Worm (Caenorhabditis elegans): Measurements from ENCODE around the gene ZK721.4.

The ZK721.4 gene

ce11 chrX:8754285-8754795 is 24.3 kb upstream of the ZK721.4 start:
- TF ChIP-seq F33H1.4 (GFP tag; IDR thresholded peaks at IDR 0.05) (no peak), D2030.7 (GFP tag; IDR thresholded peaks at IDR 0.05) (no peak), F23B12.7 (tag; optimal IDR thresholded peaks at IDR 0.05; ENCODE audit: insufficient read depth) (no peak), dpff-1 (tag; optimal IDR thresholded peaks at IDR 0.05) (no peak), lir-1 (GFP tag; conservative IDR thresholded peaks at IDR 0.05) (no peak), snpc-1.1 (tag; optimal IDR thresholded peaks at IDR 0.05; ENCODE audit: insufficient read depth) (no peak), T07F8.4 (tag; optimal IDR thresholded peaks at IDR 0.05) (no peak), repo-1 (tag; optimal IDR thresholded peaks at IDR 0.05) (no peak), ztf-28 (GFP tag; IDR thresholded peaks at IDR 0.05) (no peak)

DNA sequence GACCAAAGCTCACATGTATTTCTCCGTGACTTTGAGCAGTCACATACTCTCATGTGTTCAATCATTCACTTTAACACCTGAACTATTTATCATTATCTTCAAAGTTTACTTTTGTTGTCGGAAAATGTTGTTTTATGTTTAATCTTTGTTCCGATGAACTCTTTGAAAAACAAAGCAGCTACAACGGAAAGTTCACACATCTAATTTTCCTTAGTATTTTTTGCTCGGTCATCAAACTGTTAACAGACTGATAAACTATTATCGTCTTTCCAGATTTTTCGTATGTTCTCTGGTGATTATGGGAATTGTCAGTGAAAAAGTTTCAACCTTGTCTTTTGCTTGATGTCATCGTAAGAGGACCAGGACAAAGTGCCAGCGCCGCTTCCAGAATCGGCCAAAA is 22.7 kb upstream of the ZK721.4 start:
- TF ChIP-seq lsy-27 (tag; optimal IDR thresholded peaks at IDR 0.05; ENCODE audit: borderline replicate concordance, insufficient read depth) (no peak), unc-62 (GFP tag; optimal IDR thresholded peaks at IDR 0.05) (no peak), F39B2.1 (GFP tag; IDR thresholded peaks at IDR 0.05) (no peak), xnd-1 (tag; optimal IDR thresholded peaks at IDR 0.05) (no peak), nhr-80 (tag; optimal IDR thresholded peaks at IDR 0.05) (peak; percentile 14), nhr-120 (GFP tag; IDR thresholded peaks at IDR 0.05) (no peak), Y67H2A.10 (GFP tag; conservative IDR thresholded peaks at IDR 0.05) (no peak), mcd-1 (GFP tag; IDR thresholded peaks at IDR 0.05) (no peak)

DNA sequence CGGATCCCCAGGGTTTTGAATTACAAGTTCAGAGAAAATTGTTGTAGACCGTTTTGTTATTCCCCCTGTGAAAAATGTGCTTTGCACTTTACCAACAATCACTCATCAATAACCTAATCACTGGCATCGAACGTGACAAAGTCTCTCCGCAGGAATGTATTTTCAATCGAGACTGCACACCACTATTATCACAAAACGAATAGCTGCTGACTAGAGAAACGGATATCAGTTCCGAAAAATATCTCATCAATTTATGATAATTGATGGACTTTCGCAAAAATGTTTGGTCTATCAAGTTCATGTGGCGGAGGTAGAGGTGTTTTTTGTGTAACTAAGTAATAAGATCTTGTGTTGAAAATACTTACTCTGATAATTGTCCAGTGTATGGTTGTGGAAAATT is 17.6 kb upstream of the ZK721.4 start:
- TF ChIP-seq nhr-90 (tag; optimal IDR thresholded peaks at IDR 0.05) (no peak), snpc-3.4 (tag; optimal IDR thresholded peaks at IDR 0.05) (no peak), T07F8.4 (tag; optimal IDR thresholded peaks at IDR 0.05) (no peak), mel-28 (tag; optimal IDR thresholded peaks at IDR 0.05; ENCODE audit: borderline replicate concordance) (no peak), C06A6.2 (GFP tag; conservative IDR thresholded peaks at IDR 0.05) (no peak)

DNA sequence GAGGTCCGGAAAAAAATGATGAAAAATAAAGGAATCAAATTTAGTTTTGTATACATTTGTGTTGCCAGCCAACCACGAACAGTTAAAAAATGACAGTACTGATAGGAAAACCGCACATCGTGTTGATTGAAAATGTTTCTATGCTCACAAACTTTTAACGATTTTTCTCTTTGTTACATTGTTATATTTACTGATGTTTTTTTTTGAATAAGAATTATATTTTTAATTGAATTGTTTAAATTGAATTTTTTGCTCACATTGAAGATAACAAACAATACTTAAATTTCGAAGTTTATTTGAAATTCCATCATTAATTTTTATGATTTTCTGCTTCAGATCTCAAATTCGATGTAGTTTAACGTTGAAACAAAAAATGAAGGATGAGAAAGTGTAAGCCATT is 17.2 kb upstream of the ZK721.4 start, which contains the start of gene M02D8.5:
TSS of gene M02D8.5 (minus strand) at position 101 of the 400 bp plus-strand sequence.
- no peak for TF ChIP-seq egl-18 (GFP tag; IDR thresholded peaks at IDR 0.05)
- no peak for TF ChIP-seq ztf-26 (tag; optimal IDR thresholded peaks at IDR 0.05)
- TF ChIP-seq snpc-3.4 (tag; optimal IDR thresholded peaks at IDR 0.05): no peak
- no peak for TF ChIP-seq lag-1 (GFP tag; IDR thresholded peaks at IDR 0.05)
- no peak for TF ChIP-seq aptf-2 (GFP tag; conservative IDR thresholded peaks at IDR 0.05)
- no peak for TF ChIP-seq F57C9.4 (tag; optimal IDR thresholded peaks at IDR 0.05)
- no peak for TF ChIP-seq repo-1 (tag; optimal IDR thresholded peaks at IDR 0.05)
- TF ChIP-seq nhr-27 (tag; optimal IDR thresholded peaks at IDR 0.05): no peak
- TF ChIP-seq D2030.7 (GFP tag; IDR thresholded peaks at IDR 0.05): no peak
- no peak for TF ChIP-seq bed-2 (GFP tag; IDR thresholded peaks at IDR 0.05)
- TF ChIP-seq C06A6.2 (GFP tag; conservative IDR thresholded peaks at IDR 0.05): no peak
- no peak for TF ChIP-seq nfya-2 (GFP tag; IDR thresholded peaks at IDR 0.05)
- no peak for TF ChIP-seq ceh-91 (GFP tag; IDR thresholded peaks at IDR 0.05)
- TF ChIP-seq Y67H2A.10 (GFP tag; conservative IDR thresholded peaks at IDR 0.05): no peak
- no peak for TF ChIP-seq lsy-27 (tag; optimal IDR thresholded peaks at IDR 0.05; ENCODE audit: borderline replicate concordance, insufficient read depth)
- TF ChIP-seq mes-4 (tag; optimal IDR thresholded peaks at IDR 0.05): no peak
- no peak for TF ChIP-seq ZK185.1 (tag; optimal IDR thresholded peaks at IDR 0.05; ENCODE audit: poor library complexity, severe bottlenecking)

ce11 chrX:8762927-8763326 is 15.7 kb upstream of the ZK721.4 start:
- no peak for TF ChIP-seq Y56A3A.18 (GFP tag; IDR thresholded peaks at IDR 0.05)
- no peak for TF ChIP-seq dpl-1 (GFP tag; optimal IDR thresholded peaks at IDR 0.05)
- TF ChIP-seq hmg-1.2 (GFP tag; IDR thresholded peaks at IDR 0.05): no peak
- no peak for TF ChIP-seq lin-54 (GFP tag; optimal IDR thresholded peaks at IDR 0.05)
- TF ChIP-seq ceh-27 (GFP tag; optimal IDR thresholded peaks at IDR 0.05): no peak
- TF ChIP-seq ztf-28 (GFP tag; IDR thresholded peaks at IDR 0.05): no peak
- TF ChIP-seq F55B11.4 (tag; optimal IDR thresholded peaks at IDR 0.05; ENCODE audit: borderline replicate concordance, insufficient read depth): no peak
- TF ChIP-seq somi-1 (GFP tag; optimal IDR thresholded peaks at IDR 0.05): no peak
- TF ChIP-seq F10E7.11 (tag; optimal IDR thresholded peaks at IDR 0.05): no peak
- TF ChIP-seq ceh-58 (GFP tag; IDR thresholded peaks at IDR 0.05): no peak
- TF ChIP-seq rpc-1 (optimal IDR thresholded peaks at IDR 0.05): no peak
- no peak for TF ChIP-seq rpc-1 (tag; optimal IDR thresholded peaks at IDR 0.05)
- no peak for TF ChIP-seq dpff-1 (tag; optimal IDR thresholded peaks at IDR 0.05)

Data from whole organism, young adult.